Fruit fly (Drosophila melanogaster) whole organism, embryonic: ENCODE results near the gene phol.

Experiments used
- CG10209 ChIP-seq: fragments of 200-800 bp; sonication (Bioruptor generic); optimal IDR thresholded peaks from 3 replicates; lab custom pipeline; 2017; ENCODE audit warnings: missing biosample characterization, mild to moderate bottlenecking, missing genetic modification characterization, missing genetic modification reagents
- CG10366 ChIP-seq: fragments of 200-800 bp; sonication (Bioruptor generic); IDR thresholded peaks from 2 replicates; pipeline ENCODE4 v1.3.6; 2022; ENCODE audit warnings: missing biosample characterization, missing genetic modification characterization
- CG10959 ChIP-seq: fragments of 200-800 bp; sonication (Bioruptor generic); IDR thresholded peaks from 2 replicates; pipeline ENCODE4 v1.3.6; 2022; ENCODE audit warnings: missing biosample characterization, missing genetic modification characterization
- CG11560 ChIP-seq: fragments of 200-800 bp; sonication (Bioruptor generic); IDR thresholded peaks from 3 replicates; pipeline ENCODE4 v1.3.6; 2022; ENCODE audit warnings: missing biosample characterization, missing genetic modification characterization
- CG13296 ChIP-seq: fragments of 200-800 bp; sonication (Bioruptor generic); optimal IDR thresholded peaks from 3 replicates; lab custom pipeline; 2018; ENCODE audit warnings: missing biosample characterization, mild to moderate bottlenecking, missing genetic modification characterization
- CG15011 ChIP-seq: fragments of 200-800 bp; sonication (Bioruptor generic); optimal IDR thresholded peaks from 3 replicates; lab custom pipeline; 2018; ENCODE audit warnings: missing biosample characterization, mild to moderate bottlenecking, missing genetic modification characterization
- CG17359 ChIP-seq: fragments of 200-800 bp; sonication (Bioruptor generic); optimal IDR thresholded peaks from 3 replicates; lab custom pipeline; 2018; ENCODE audit warnings: missing biosample characterization, mild to moderate bottlenecking, missing genetic modification characterization, moderate library complexity
- CG2889 ChIP-seq: fragments of 200-800 bp; sonication (Bioruptor generic); IDR thresholded peaks from 3 replicates; pipeline ENCODE4 v1.3.6; 2022; ENCODE audit warnings: missing biosample characterization, missing genetic modification characterization
- CG31441 ChIP-seq: fragments of 200-800 bp; sonication (Bioruptor generic); IDR thresholded peaks from 2 replicates; pipeline ENCODE4 v1.3.6; 2022; ENCODE audit warnings: missing biosample characterization, missing genetic modification characterization
- CG3163 ChIP-seq: fragments of 200-800 bp; sonication (Bioruptor generic); optimal IDR thresholded peaks from 3 replicates; lab custom pipeline; 2016; ENCODE audit warnings: missing biosample characterization, missing genetic modification characterization
- CG4617 ChIP-seq: fragments of 200-800 bp; sonication (Bioruptor generic); optimal IDR thresholded peaks from 3 replicates; lab custom pipeline; 2016; ENCODE audit warnings: missing biosample characterization, missing genetic modification characterization, borderline replicate concordance
- CG6683 ChIP-seq: fragments of 200-800 bp; sonication (Bioruptor generic); optimal IDR thresholded peaks from 2 replicates; lab custom pipeline; 2017; ENCODE audit warnings: missing biosample characterization, mild to moderate bottlenecking, missing genetic modification characterization, missing genetic modification reagents
- CG7987 ChIP-seq: fragments of 200-800 bp; sonication (Bioruptor generic); optimal IDR thresholded peaks from 2 replicates; lab custom pipeline; 2018; ENCODE audit warnings: missing biosample characterization, mild to moderate bottlenecking, missing genetic modification characterization, moderate library complexity
- CG8290 ChIP-seq, 3 experiments: fragments of 200-800 bp; sonication (Bioruptor generic); optimal IDR thresholded peaks; 2 replicates each; lab custom pipeline; 2016 to 2019; ENCODE audit warnings: missing biosample characterization in 3 of 3, missing genetic modification characterization in 3 of 3, mild to moderate bottlenecking in 2 of 3, moderate library complexity in 1 of 3
- CG8359 ChIP-seq: fragments of 200-800 bp; sonication (Bioruptor generic); optimal IDR thresholded peaks from 2 replicates; lab custom pipeline; 2017; ENCODE audit warnings: missing biosample characterization, mild to moderate bottlenecking, missing genetic modification characterization, borderline replicate concordance
- CG9727 ChIP-seq: fragments of 200-800 bp; sonication (Bioruptor generic); optimal IDR thresholded peaks from 3 replicates; lab custom pipeline; 2017; ENCODE audit warnings: missing biosample characterization, mild to moderate bottlenecking, missing genetic modification characterization
- CG9876 ChIP-seq: fragments of 200-800 bp; sonication (Bioruptor generic); optimal IDR thresholded peaks from 2 replicates; lab custom pipeline; 2016; ENCODE audit warnings: missing biosample characterization, missing genetic modification characterization
- CTCF ChIP-seq: fragments of 200-800 bp; sonication (Bioruptor generic); optimal IDR thresholded peaks from 2 replicates; lab custom pipeline; 2017; ENCODE audit warnings: missing biosample characterization, mild to moderate bottlenecking, missing genetic modification characterization, moderate library complexity
- D ChIP-seq, 2 experiments: fragments of 200-800 bp in 1 of 2; fragments of >200 bp in 1 of 2; sonication (Bioruptor generic) in 1 of 2; optimal IDR thresholded peaks; 2 replicates in 1 of 2; 3 replicates in 1 of 2; lab custom pipeline; 2017; ENCODE audit warnings: mild to moderate bottlenecking in 1 of 2, missing biosample characterization in 1 of 2, missing genetic modification characterization in 1 of 2, missing genetic modification reagents in 1 of 2
- Dip3 ChIP-seq: fragments of 200-800 bp; sonication (Bioruptor generic); optimal IDR thresholded peaks from 3 replicates; lab custom pipeline; 2016; ENCODE audit warnings: missing biosample characterization, missing genetic modification characterization
- Dp ChIP-seq: fragments of 200-800 bp; sonication (Bioruptor generic); optimal IDR thresholded peaks from 2 replicates; lab custom pipeline; 2018; ENCODE audit warnings: missing biosample characterization, mild to moderate bottlenecking, missing genetic modification characterization, moderate library complexity
- Dref ChIP-seq: fragments of 200-800 bp; sonication (Bioruptor generic); IDR thresholded peaks from 2 replicates; pipeline ENCODE4 v1.3.6; 2022; ENCODE audit warnings: missing biosample characterization, missing genetic modification characterization
- Elba2 ChIP-seq: fragments of 200-800 bp; sonication (Bioruptor generic); optimal IDR thresholded peaks from 3 replicates; lab custom pipeline; 2016; ENCODE audit warnings: missing biosample characterization, missing genetic modification characterization
- H15 ChIP-seq: fragments of 200-800 bp; sonication (Bioruptor generic); IDR thresholded peaks from 3 replicates; pipeline ENCODE4 v1.3.6; 2022; ENCODE audit warnings: missing biosample characterization, missing genetic modification characterization
- Kr ChIP-seq: fragments of 200-800 bp; sonication (Bioruptor generic); optimal IDR thresholded peaks from 2 replicates; lab custom pipeline; 2017; ENCODE audit warnings: missing biosample characterization, mild to moderate bottlenecking, missing genetic modification characterization
- Usf ChIP-seq: fragments of 200-800 bp; sonication (Bioruptor generic); optimal IDR thresholded peaks from 2 replicates; lab custom pipeline; 2017; ENCODE audit warnings: missing genotype, missing biosample characterization, missing genetic modification characterization
- YL-1 ChIP-seq: fragments of 200-800 bp; sonication (Bioruptor generic); optimal IDR thresholded peaks from 3 replicates; lab custom pipeline; 2017; ENCODE audit warnings: missing biosample characterization, mild to moderate bottlenecking, missing genetic modification characterization
- ash1 ChIP-seq: fragments of 200-800 bp; sonication (Bioruptor generic); optimal IDR thresholded peaks from 2 replicates; lab custom pipeline; 2018; ENCODE audit warnings: missing biosample characterization, mild to moderate bottlenecking, missing genetic modification characterization
- br ChIP-seq: fragments of >200 bp; optimal IDR thresholded peaks from 2 replicates; lab custom pipeline; 2017
- crol ChIP-seq: fragments of 200-800 bp; sonication (Bioruptor generic); IDR thresholded peaks from 2 replicates; pipeline ENCODE4 v1.3.6; 2022; ENCODE audit warnings: missing biosample characterization, missing genetic modification characterization
- dimm ChIP-seq: fragments of 200-800 bp; sonication (Bioruptor generic); IDR thresholded peaks from 2 replicates; pipeline ENCODE4 v1.3.6; 2022; ENCODE audit warnings: missing biosample characterization, missing genetic modification characterization
- en ChIP-seq: fragments of 200-800 bp; sonication (Bioruptor generic); optimal IDR thresholded peaks from 2 replicates; lab custom pipeline; 2016; ENCODE audit warnings: missing biosample characterization, missing genetic modification characterization
- eyg ChIP-seq: fragments of 200-800 bp; sonication (Bioruptor generic); optimal IDR thresholded peaks from 3 replicates; lab custom pipeline; 2016; ENCODE audit warnings: missing biosample characterization, missing genetic modification characterization
- grau ChIP-seq: fragments of 200-800 bp; optimal IDR thresholded peaks from 3 replicates; lab custom pipeline; 2019; ENCODE audit warnings: missing biosample characterization, mild to moderate bottlenecking, missing genetic modification characterization, moderate library complexity
- ham ChIP-seq: fragments of 200-800 bp; sonication (Bioruptor generic); IDR thresholded peaks from 2 replicates; pipeline ENCODE4 v1.3.6; 2022; ENCODE audit warnings: missing biosample characterization, missing genetic modification characterization
- hth ChIP-seq: fragments of >200 bp; optimal IDR thresholded peaks from 2 replicates; lab custom pipeline; 2017; ENCODE audit warnings: inconsistent platforms
- ken ChIP-seq: fragments of 200-800 bp; sonication (Bioruptor generic); IDR thresholded peaks from 3 replicates; pipeline ENCODE4 v1.3.6; 2022; ENCODE audit warnings: missing biosample characterization, missing genetic modification characterization
- lilli ChIP-seq: fragments of 200-800 bp; sonication (Bioruptor generic); optimal IDR thresholded peaks from 3 replicates; lab custom pipeline; 2016; ENCODE audit warnings: missing biosample characterization, missing genetic modification characterization
- lov ChIP-seq, 2 experiments: fragments of 200-800 bp in 1 of 2; fragments of >200 bp in 1 of 2; sonication (Bioruptor generic) in 1 of 2; IDR thresholded peaks in 1 of 2; optimal IDR thresholded peaks in 1 of 2; 2 replicates in 1 of 2; 3 replicates in 1 of 2; pipeline versions ENCODE4 v1.3.6 to Lab custom; 2017 to 2022; ENCODE audit warnings: missing biosample characterization in 1 of 2, missing genetic modification characterization in 1 of 2
- maf-S ChIP-seq: fragments of 200-800 bp; sonication (Bioruptor generic); optimal IDR thresholded peaks from 2 replicates; lab custom pipeline; 2016; ENCODE audit warnings: missing biosample characterization, missing genetic modification characterization
- nerfin-2 ChIP-seq: fragments of 200-800 bp; sonication (Bioruptor generic); IDR thresholded peaks from 2 replicates; pipeline ENCODE4 v1.3.6; 2022; ENCODE audit warnings: missing biosample characterization, missing genetic modification characterization; ENCODE audit not compliant: partially characterized antibody
- peb ChIP-seq: fragments of 200-800 bp; sonication (Bioruptor generic); IDR thresholded peaks from 2 replicates; pipeline ENCODE4 v1.3.6; 2022; ENCODE audit warnings: missing biosample characterization, missing genetic modification characterization
- pfk ChIP-seq: fragments of 200-800 bp; sonication (Bioruptor generic); optimal IDR thresholded peaks from 2 replicates; lab custom pipeline; 2018; ENCODE audit warnings: missing biosample characterization, mild to moderate bottlenecking, missing genetic modification characterization, moderate library complexity
- psq ChIP-seq: fragments of 200-800 bp; sonication (Bioruptor generic); optimal IDR thresholded peaks from 2 replicates; lab custom pipeline; 2017; ENCODE audit warnings: missing biosample characterization, missing genetic modification characterization
- rib ChIP-seq: fragments of 200-800 bp; sonication (Bioruptor generic); IDR thresholded peaks from 2 replicates; pipeline ENCODE4 v1.3.6; 2022; ENCODE audit warnings: missing biosample characterization, missing genetic modification characterization
- sens-2 ChIP-seq: fragments of 200-800 bp; sonication (Bioruptor generic); IDR thresholded peaks from 2 replicates; pipeline ENCODE4 v1.3.6; 2022; ENCODE audit warnings: missing biosample characterization, missing genetic modification characterization
- sisA ChIP-seq: fragments of 200-800 bp; sonication (Bioruptor generic); IDR thresholded peaks from 2 replicates; pipeline ENCODE4 v1.3.6; 2022; ENCODE audit warnings: missing biosample characterization, missing genetic modification characterization
- sqz ChIP-seq: fragments of 200-800 bp; sonication (Bioruptor generic); optimal IDR thresholded peaks from 3 replicates; lab custom pipeline; 2018; ENCODE audit warnings: missing biosample characterization, mild to moderate bottlenecking, missing genetic modification characterization
- wor ChIP-seq: fragments of 200-800 bp; sonication (Bioruptor generic); IDR thresholded peaks from 2 replicates; pipeline ENCODE4 v1.3.6; 2022; ENCODE audit warnings: missing biosample characterization, missing genetic modification characterization
- zf30C ChIP-seq: fragments of 200-800 bp; sonication (Bioruptor generic); optimal IDR thresholded peaks from 3 replicates; lab custom pipeline; 2018; ENCODE audit warnings: missing biosample characterization, mild to moderate bottlenecking, missing genetic modification characterization

phol gene

dm6 chr3L:9462247-9462769 lies 6.2 kb upstream of the phol start (continued):
- peak; percentile 92 for TF ChIP-seq CG31441 (GFP tag; lab: Robert Waterston, UW)
- no peak for TF ChIP-seq nerfin-2
- TF ChIP-seq CG3163 (GFP tag; lab: Kevin White, UChicago): peak; percentile 50
- peak; percentile 88 for TF ChIP-seq CG10209 (GFP tag; lab: Kevin White, UChicago)
- no peak; the same call in 1 of the 2 replicates for TF ChIP-seq crol (GFP tag; lab: Robert Waterston, UW)
- TF ChIP-seq sisA: peak; percentile 48; the same call in 1 of the 2 replicates
- peak; percentile 93 for TF ChIP-seq CG13296
- TF ChIP-seq sens-2 (GFP tag; lab: Robert Waterston, UW): peak; percentile 58; the same call in 1 of the 2 replicates
- peak; percentile 53 for TF ChIP-seq CTCF (GFP tag; lab: Kevin White, UChicago)
- TF ChIP-seq wor: peak; percentile 65
- 0 out of 3 replicates have a peak, but pooled peaks have one; percentile 28 for TF ChIP-seq CG11560 (tag; lab: Robert Waterston, UW)
- TF ChIP-seq rib: no peak
- no peak for TF ChIP-seq zf30C (GFP tag; lab: Kevin White, UChicago)
- TF ChIP-seq CG9727 (GFP tag; lab: Kevin White, UChicago): peak; percentile 92
- no peak for TF ChIP-seq Dp
- peak; percentile 93 for TF ChIP-seq CG17359 (tag; lab: Kevin White, UChicago)
- TF ChIP-seq eyg (GFP tag; lab: Kevin White, UChicago): peak; percentile 20
- TF ChIP-seq grau: peak; percentile 92
- no peak for TF ChIP-seq hth (lab: Kevin White, UChicago)
- peak; percentile 43; the same call in 1 of the 3 replicates for TF ChIP-seq ken (GFP tag; lab: Robert Waterston, UW)
- TF ChIP-seq CG6683 (GFP tag; lab: Kevin White, UChicago): peak; percentile 84
- peak; percentile 44 for TF ChIP-seq psq
- TF ChIP-seq br: no peak
- TF ChIP-seq CG9876: no peak
- peak; percentile 20 for TF ChIP-seq CG7987 (GFP tag; lab: Kevin White, UChicago)
- TF ChIP-seq CG10366: peak; percentile 63
- TF ChIP-seq maf-S (GFP tag; lab: Kevin White, UChicago): peak; percentile 84
- 0 out of 2 replicates have a peak, but pooled peaks have one; percentile 34 for TF ChIP-seq ham (GFP tag; lab: Robert Waterston, UW)
- TF ChIP-seq D (optimal IDR thresholded peaks at IDR 0.05; lab: Kevin White, UChicago): no peak
- peak; percentile 91 for TF ChIP-seq D (GFP tag; optimal IDR thresholded peaks at IDR 0.05; lab: Kevin White, UChicago)
- TF ChIP-seq sqz (GFP tag; lab: Kevin White, UChicago): peak; percentile 84
- TF ChIP-seq Kr (GFP tag; lab: Kevin White, UChicago): no peak
- peak; percentile 52 for TF ChIP-seq YL-1 (GFP tag; lab: Kevin White, UChicago)
- peak; percentile 20 for TF ChIP-seq ash1
- peak; percentile 75 for TF ChIP-seq CG8290 (GFP tag; optimal IDR thresholded peaks at IDR 0.05; lab: Kevin White, UChicago)
- peak; percentile 54 to 77 for TF ChIP-seq CG8290 (tag; optimal IDR thresholded peaks at IDR 0.05; lab: Kevin White, UChicago)
- peak; percentile 58; the same call in 1 of the 3 replicates for TF ChIP-seq H15 (GFP tag; lab: Robert Waterston, UW)
- peak; percentile 91 for TF ChIP-seq CG15011 (GFP tag; lab: Kevin White, UChicago)
- no peak for TF ChIP-seq Dref (GFP tag; lab: Robert Waterston, UW)
- peak; percentile 71 for TF ChIP-seq en
- peak; percentile 81 for TF ChIP-seq lilli (GFP tag; lab: Kevin White, UChicago)
- TF ChIP-seq CG2889: no peak
- peak; percentile 41 for TF ChIP-seq Dip3
- TF ChIP-seq CG4617 (GFP tag; lab: Kevin White, UChicago): peak; percentile 0
- no peak for TF ChIP-seq dimm (GFP tag; lab: Robert Waterston, UW)
- peak; percentile 47 for TF ChIP-seq Usf (GFP tag; lab: Kevin White, UChicago)
- no peak for TF ChIP-seq lov (optimal IDR thresholded peaks at IDR 0.05; lab: Kevin White, UChicago)
- TF ChIP-seq lov (GFP tag; IDR thresholded peaks at IDR 0.05; lab: Robert Waterston, UW): peak; percentile 47; the same call in 2 of the 3 replicates
- 0 out of 2 replicates have a peak, but pooled peaks have one; percentile 38 for TF ChIP-seq peb
- no peak for TF ChIP-seq pfk (GFP tag; lab: Kevin White, UChicago)
- TF ChIP-seq CG8359 (GFP tag; lab: Kevin White, UChicago): peak; percentile 68
- no peak for TF ChIP-seq Elba2
- TF ChIP-seq CG10959 (GFP tag; lab: Robert Waterston, UW): peak; percentile 66
